In the genomic region with DNA sequence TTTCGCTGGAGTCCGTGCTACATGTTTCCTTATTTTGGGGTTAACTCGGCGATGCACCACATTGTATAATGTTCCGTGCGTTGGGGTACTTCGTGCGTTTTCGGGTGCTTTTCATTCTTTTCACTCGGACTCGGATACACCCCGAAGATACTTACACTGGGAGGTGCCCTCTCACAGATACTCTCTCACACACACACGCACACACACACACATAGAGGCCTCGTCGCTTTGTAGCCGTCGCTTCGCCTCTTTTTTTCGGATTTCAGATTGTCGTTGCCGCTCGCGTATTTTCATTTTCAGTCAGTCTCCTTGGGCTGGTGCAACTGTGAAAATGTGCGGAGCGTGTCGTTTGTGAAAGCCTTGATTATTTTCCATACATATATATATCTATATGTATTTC, we compare ENCODE assay signal across 1 fruit fly cellular context.
TF ChIP-seq lines count a peak whose summit lies in the region.

No protein-coding gene starts in this region.

TF ChIP-seq in whole organism, embryonic, 481 proteins besides CTCF, POLR2A, EP300 and RAD21 (continued from another document):
- TF ChIP-seq Hr78 (GFP tag; optimal IDR thresholded peaks at IDR 0.05; lab: Kevin White, UChicago) (peak in 1 of 2 experiments; percentile 3), Antp (GFP tag; optimal IDR thresholded peaks at IDR 0.05; lab: Kevin White, UChicago) (no peak), ken (GFP tag; IDR thresholded peaks at IDR 0.05; lab: Robert Waterston, UW) (0 out of 3 replicates have a peak, but pooled peaks have one; percentile 46), CHES-1-like (GFP tag; optimal IDR thresholded peaks at IDR 0.05; lab: Kevin White, UChicago) (peak; percentile 2), sob (GFP tag; IDR thresholded peaks at IDR 0.05; lab: Robert Waterston, UW) (peak; percentile 67; the same call in 1 of the 2 replicates), CG11696 (GFP tag; IDR thresholded peaks at IDR 0.05; lab: Robert Waterston, UW) (no peak), sqz (GFP tag; optimal IDR thresholded peaks at IDR 0.05; lab: Kevin White, UChicago) (peak; percentile 18), pan (optimal IDR thresholded peaks at IDR 0.05; lab: Kevin White, UChicago) (no peak), pan (GFP tag; optimal IDR thresholded peaks at IDR 0.05 in 1 of 2, IDR thresholded peaks at IDR 0.05 in 1 of 2) (no peak), PHDP (tag; optimal IDR thresholded peaks at IDR 0.05; lab: Kevin White, UChicago) (peak; percentile 11), Deaf1 (tag; optimal IDR thresholded peaks at IDR 0.05; lab: Kevin White, UChicago) (peak; percentile 97), Dbx (GFP tag; IDR thresholded peaks at IDR 0.05; lab: Robert Waterston, UW) (peak; percentile 36; the same call in 2 of the 3 replicates), slbo (GFP tag; IDR thresholded peaks at IDR 0.05; lab: Robert Waterston, UW) (no peak), CG10565 (GFP tag; optimal IDR thresholded peaks at IDR 0.05; lab: Kevin White, UChicago) (no peak), CG6254 (GFP tag; optimal IDR thresholded peaks at IDR 0.05; lab: Kevin White, UChicago) (peak; percentile 28), odd (GFP tag; optimal IDR thresholded peaks at IDR 0.05; lab: Kevin White, UChicago) (peak; percentile 14), gcm2 (GFP tag; optimal IDR thresholded peaks at IDR 0.05; lab: Kevin White, UChicago) (no peak), so (GFP tag; IDR thresholded peaks at IDR 0.05; lab: Robert Waterston, UW) (peak; percentile 78; the same call in 2 of the 3 replicates), mld (GFP tag; IDR thresholded peaks at IDR 0.05; lab: Robert Waterston, UW; ENCODE audit: partially characterized antibody) (no peak), emc (GFP tag; optimal IDR thresholded peaks at IDR 0.05; lab: Kevin White, UChicago) (no peak), CG18619 (GFP tag; optimal IDR thresholded peaks at IDR 0.05; lab: Kevin White, UChicago) (no peak), CrebB (tag; optimal IDR thresholded peaks at IDR 0.05; lab: Kevin White, UChicago) (peak; percentile 11), ERR (GFP tag; optimal IDR thresholded peaks at IDR 0.05; lab: Kevin White, UChicago) (no peak), CG6791 (GFP tag; IDR thresholded peaks at IDR 0.05; lab: Robert Waterston, UW; ENCODE audit: partially characterized antibody) (no peak), CG12219 (GFP tag; optimal IDR thresholded peaks at IDR 0.05; lab: Kevin White, UChicago) (peak; percentile 28), chm (GFP tag; IDR thresholded peaks at IDR 0.05; lab: Robert Waterston, UW) (peak; percentile 61; the same call in 1 of the 2 replicates), cg (GFP tag; optimal IDR thresholded peaks at IDR 0.05; lab: Kevin White, UChicago) (peak; percentile 85), lov (optimal IDR thresholded peaks at IDR 0.05; lab: Kevin White, UChicago) (no peak), lov (GFP tag; IDR thresholded peaks at IDR 0.05; lab: Robert Waterston, UW) (peak; percentile 54; the same call in 1 of the 3 replicates), kah (GFP tag; optimal IDR thresholded peaks at IDR 0.05; lab: Kevin White, UChicago) (peak; percentile 17), bowl (GFP tag; IDR thresholded peaks at IDR 0.05; lab: Robert Waterston, UW) (peak; percentile 58; the same call in 1 of the 2 replicates), CG34224 (GFP tag; IDR thresholded peaks at IDR 0.05; lab: Robert Waterston, UW; ENCODE audit: partially characterized antibody) (0 out of 3 replicates have a peak, but pooled peaks have one; percentile 9), bab2 (GFP tag; optimal IDR thresholded peaks at IDR 0.05; lab: Kevin White, UChicago) (no peak), CG32532 (GFP tag; IDR thresholded peaks at IDR 0.05; lab: Robert Waterston, UW) (peak; percentile 63), CG2199 (GFP tag; IDR thresholded peaks at IDR 0.05; lab: Robert Waterston, UW) (0 out of 3 replicates have a peak, but pooled peaks have one; percentile 29), NFAT (GFP tag; IDR thresholded peaks at IDR 0.05; lab: Robert Waterston, UW) (peak; percentile 60; the same call in 1 of the 2 replicates), sima (GFP tag; optimal IDR thresholded peaks at IDR 0.05; lab: Kevin White, UChicago) (no peak), MBD-R2 (GFP tag; IDR thresholded peaks at IDR 0.05; lab: Robert Waterston, UW) (no peak), vvl (GFP tag; IDR thresholded peaks at IDR 0.05; lab: Robert Waterston, UW) (peak; percentile 48; the same call in 1 of the 2 replicates), CG12769 (tag; optimal IDR thresholded peaks at IDR 0.05; lab: Kevin White, UChicago) (peak; percentile 7), Jarid2 (GFP tag; optimal IDR thresholded peaks at IDR 0.05; lab: Kevin White, UChicago) (peak; percentile 56), CG34422 (GFP tag; IDR thresholded peaks at IDR 0.05; lab: Robert Waterston, UW) (peak; percentile 42; the same call in 1 of the 3 replicates), ci (GFP tag; IDR thresholded peaks at IDR 0.05; lab: Robert Waterston, UW) (peak; percentile 83; the same call in 2 of the 3 replicates), Atf6 (GFP tag; IDR thresholded peaks at IDR 0.05; lab: Robert Waterston, UW) (peak; percentile 68; the same call in 1 of the 2 replicates), nom (GFP tag; optimal IDR thresholded peaks at IDR 0.05; lab: Kevin White, UChicago) (peak; percentile 49), CG18262 (tag; optimal IDR thresholded peaks at IDR 0.05; lab: Kevin White, UChicago) (peak; percentile 2), chinmo (GFP tag; IDR thresholded peaks at IDR 0.05; lab: Robert Waterston, UW; ENCODE audit: partially characterized antibody) (peak; percentile 91), CG31441 (GFP tag; IDR thresholded peaks at IDR 0.05; lab: Robert Waterston, UW) (0 out of 2 replicates have a peak, but pooled peaks have one; percentile 17), Drgx (GFP tag; IDR thresholded peaks at IDR 0.05; lab: Robert Waterston, UW) (peak; percentile 80), gsb (GFP tag; IDR thresholded peaks at IDR 0.05; lab: Robert Waterston, UW) (peak; percentile 48; the same call in 1 of the 2 replicates), CG11504 (tag; optimal IDR thresholded peaks at IDR 0.05; lab: Kevin White, UChicago) (peak; percentile 59), corto (GFP tag; optimal IDR thresholded peaks at IDR 0.05; lab: Kevin White, UChicago) (peak; percentile 28), twi (tag; optimal IDR thresholded peaks at IDR 0.05; lab: Kevin White, UChicago) (peak; percentile 14), z (GFP tag; IDR thresholded peaks at IDR 0.05; lab: Robert Waterston, UW) (peak; percentile 46; the same call in 1 of the 3 replicates), sens-2 (GFP tag; IDR thresholded peaks at IDR 0.05; lab: Robert Waterston, UW) (no peak), gce (GFP tag; IDR thresholded peaks at IDR 0.05; lab: Robert Waterston, UW) (0 out of 3 replicates have a peak, but pooled peaks have one; percentile 22), Hmr (GFP tag; optimal IDR thresholded peaks at IDR 0.05; lab: Kevin White, UChicago) (peak; percentile 20), unpg (GFP tag; optimal IDR thresholded peaks at IDR 0.05; lab: Kevin White, UChicago) (no peak), Mes4 (GFP tag; optimal IDR thresholded peaks at IDR 0.05; lab: Kevin White, UChicago) (no peak), dysf (GFP tag; IDR thresholded peaks at IDR 0.05; lab: Robert Waterston, UW) (0 out of 3 replicates have a peak, but pooled peaks have one; percentile 19), hkb (optimal IDR thresholded peaks at IDR 0.05; lab: Kevin White, UChicago) (no peak), hkb (GFP tag; IDR thresholded peaks at IDR 0.05; lab: Robert Waterston, UW) (peak; percentile 47; the same call in 1 of the 2 replicates), sd (tag; optimal IDR thresholded peaks at IDR 0.05; lab: Kevin White, UChicago) (peak; percentile 22), Blimp-1 (GFP tag; optimal IDR thresholded peaks at IDR 0.05; lab: Kevin White, UChicago) (peak; percentile 29), CoRest (tag; optimal IDR thresholded peaks at IDR 0.05; lab: Kevin White, UChicago) (no peak), CG6765 (GFP tag; optimal IDR thresholded peaks at IDR 0.05; lab: Kevin White, UChicago) (peak; percentile 41), Scr (GFP tag; IDR thresholded peaks at IDR 0.05; lab: Robert Waterston, UW; ENCODE audit: partially characterized antibody) (no peak), NfI (GFP tag; optimal IDR thresholded peaks at IDR 0.05; lab: Kevin White, UChicago) (peak; percentile 29), nerfin-1 (tag; optimal IDR thresholded peaks at IDR 0.05; lab: Kevin White, UChicago) (no peak)
